Fruit fly (Drosophila melanogaster) whole organism, pupa: ENCODE results near the gene Ac76E.

Source experiments
- CG10348 ChIP-seq: fragments of 200-800 bp; sonication (Bioruptor generic); IDR thresholded peaks from 2 replicates; pipeline ENCODE4 v1.3.6; 2022; ENCODE audit warnings: missing biosample characterization, missing genetic modification characterization
- CG12605 ChIP-seq: fragments of 200-800 bp; sonication (Bioruptor generic); IDR thresholded peaks from 2 replicates; pipeline ENCODE4 v1.3.6; 2022; ENCODE audit warnings: missing biosample characterization, missing genetic modification characterization
- CG13204 ChIP-seq: fragments of 200-800 bp; sonication (Bioruptor generic); optimal IDR thresholded peaks from 2 replicates; lab custom pipeline; 2018; ENCODE audit warnings: missing biosample characterization, mild to moderate bottlenecking, missing genetic modification characterization, moderate library complexity
- CG14655 ChIP-seq: fragments of 200-800 bp; sonication (Bioruptor generic); optimal IDR thresholded peaks from 3 replicates; lab custom pipeline; 2017; ENCODE audit warnings: mild to moderate bottlenecking, missing biosample characterization, missing genetic modification reagents, missing genetic modification characterization
- CG15710 ChIP-seq: fragments of 200-800 bp; sonication (Bioruptor generic); optimal IDR thresholded peaks from 2 replicates; lab custom pipeline; 2018; ENCODE audit warnings: missing biosample characterization, mild to moderate bottlenecking, missing genetic modification characterization, moderate library complexity
- CG17806 ChIP-seq: fragments of 200-800 bp; sonication (Bioruptor generic); optimal IDR thresholded peaks from 2 replicates; lab custom pipeline; 2018; ENCODE audit warnings: missing biosample characterization, mild to moderate bottlenecking, missing genetic modification characterization, moderate library complexity
- CG32121 ChIP-seq: fragments of 200-800 bp; sonication (Bioruptor generic); IDR thresholded peaks from 2 replicates; pipeline ENCODE4 v1.3.6; 2022; ENCODE audit warnings: missing biosample characterization, missing genetic modification characterization
- CG34367 ChIP-seq: fragments of 200-800 bp; sonication (Bioruptor generic); optimal IDR thresholded peaks from 2 replicates; lab custom pipeline; 2018; ENCODE audit warnings: missing biosample characterization, mild to moderate bottlenecking, missing genetic modification characterization
- CG4496 ChIP-seq: fragments of 200-800 bp; sonication (Bioruptor generic); IDR thresholded peaks from 3 replicates; pipeline ENCODE4 v1.3.6; 2022; ENCODE audit warnings: missing biosample characterization, missing genetic modification characterization
- CG8159 ChIP-seq: fragments of 200-800 bp; sonication (Bioruptor generic); optimal IDR thresholded peaks from 3 replicates; lab custom pipeline; 2018; ENCODE audit warnings: missing biosample characterization, mild to moderate bottlenecking, missing genetic modification characterization, moderate library complexity
- CG8301 ChIP-seq: fragments of 200-800 bp; sonication (Bioruptor generic); optimal IDR thresholded peaks from 2 replicates; lab custom pipeline; 2018; ENCODE audit warnings: missing biosample characterization, mild to moderate bottlenecking, missing genetic modification characterization
- CG9948 ChIP-seq: fragments of 200-800 bp; sonication (Bioruptor generic); optimal IDR thresholded peaks from 2 replicates; lab custom pipeline; 2018; ENCODE audit warnings: missing biosample characterization, mild to moderate bottlenecking, missing genetic modification characterization, moderate library complexity
- D1 ChIP-seq: fragments of 200-800 bp; sonication (Bioruptor generic); optimal IDR thresholded peaks from 2 replicates; lab custom pipeline; 2018; ENCODE audit warnings: missing biosample characterization, mild to moderate bottlenecking, missing genetic modification characterization, moderate library complexity
- EcR ChIP-seq: fragments of 200-800 bp; sonication (Bioruptor generic); optimal IDR thresholded peaks from 3 replicates; lab custom pipeline; 2019; ENCODE audit warnings: missing biosample characterization, missing genetic modification characterization, mild to moderate bottlenecking, moderate library complexity, missing genetic modification reagents
- Ets98B ChIP-seq: fragments of 200-800 bp; sonication (Bioruptor generic); IDR thresholded peaks from 2 replicates; pipeline ENCODE4 v1.3.6; 2022; ENCODE audit warnings: missing biosample characterization, missing genetic modification characterization
- Pif1A ChIP-seq: fragments of 200-800 bp; sonication (Bioruptor generic); optimal IDR thresholded peaks from 3 replicates; lab custom pipeline; 2016; ENCODE audit warnings: missing biosample characterization, missing genetic modification characterization
- Pif1B ChIP-seq: fragments of 200-800 bp; sonication (Bioruptor generic); optimal IDR thresholded peaks from 3 replicates; lab custom pipeline; 2016; ENCODE audit warnings: missing biosample characterization, missing genetic modification characterization
- Snoo ChIP-seq: fragments of 200-800 bp; sonication (Bioruptor generic); optimal IDR thresholded peaks from 3 replicates; lab custom pipeline; 2017; ENCODE audit warnings: missing biosample characterization, mild to moderate bottlenecking, missing genetic modification characterization, inconsistent platforms
- fd96Ca ChIP-seq: fragments of 200-800 bp; sonication (Bioruptor generic); IDR thresholded peaks from 3 replicates; pipeline ENCODE4 v1.3.6; 2022; ENCODE audit warnings: missing biosample characterization, missing genetic modification characterization
- gl ChIP-seq: fragments of 200-800 bp; sonication (Bioruptor generic); optimal IDR thresholded peaks from 2 replicates; lab custom pipeline; 2018; ENCODE audit warnings: missing biosample characterization, mild to moderate bottlenecking, missing genetic modification characterization
- rn ChIP-seq: fragments of 200-800 bp; sonication (Bioruptor generic); IDR thresholded peaks from 2 replicates; pipeline ENCODE4 v1.3.6; 2022; ENCODE audit warnings: missing biosample characterization, missing genetic modification characterization

The Ac76E gene

dm6 chr3L:19903400-19903846 is 35.7 kb upstream of the Ac76E start:
- no peak for TF ChIP-seq CG12605 (GFP tag; lab: Robert Waterston, UW)
- peak; percentile 1 for TF ChIP-seq EcR (GFP tag; lab: Kevin White, UChicago)
- TF ChIP-seq, all 21 proteins: peak for 1

DNA sequence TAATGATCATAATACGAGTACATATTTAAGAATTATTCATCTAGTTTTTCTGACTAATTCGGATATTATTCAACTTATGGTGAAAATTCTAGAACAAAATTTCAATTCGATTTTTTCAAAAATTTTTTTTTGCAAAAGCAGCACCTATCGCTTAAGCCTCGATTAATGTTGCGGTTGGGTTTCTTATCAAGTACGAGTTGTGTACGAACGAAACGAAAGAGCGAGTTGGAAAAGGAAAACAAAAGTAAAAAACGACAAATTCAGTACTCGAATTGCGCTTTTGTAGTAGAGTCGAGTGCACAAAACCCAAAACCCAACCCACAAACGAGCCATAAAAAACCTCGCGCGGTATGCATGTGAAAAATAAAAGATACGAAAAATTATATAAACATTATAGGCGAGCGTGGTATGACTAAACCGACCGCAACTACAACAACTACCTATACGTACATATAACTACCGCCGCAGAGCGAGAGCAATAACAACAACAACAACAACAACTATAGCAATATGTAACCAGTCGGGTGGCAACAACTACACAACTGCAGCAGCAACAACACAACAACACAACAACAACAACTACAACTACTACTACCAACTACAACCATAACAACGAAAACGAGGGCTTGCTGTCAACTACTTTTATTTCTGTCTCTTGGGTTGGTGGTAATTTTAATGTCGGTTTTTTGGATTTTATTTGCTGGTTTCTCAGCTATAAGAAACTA is 34.5 kb upstream of the Ac76E start:
- no peak for TF ChIP-seq CG12605 (GFP tag; lab: Robert Waterston, UW)
- TF ChIP-seq EcR (GFP tag; lab: Kevin White, UChicago), result peak; percentile 36
- TF ChIP-seq CG9948 (tag; lab: Kevin White, UChicago), result no peak
- TF ChIP-seq CG14655 (GFP tag; lab: Kevin White, UChicago), result no peak
- TF ChIP-seq CG13204, result peak; percentile 25

DNA sequence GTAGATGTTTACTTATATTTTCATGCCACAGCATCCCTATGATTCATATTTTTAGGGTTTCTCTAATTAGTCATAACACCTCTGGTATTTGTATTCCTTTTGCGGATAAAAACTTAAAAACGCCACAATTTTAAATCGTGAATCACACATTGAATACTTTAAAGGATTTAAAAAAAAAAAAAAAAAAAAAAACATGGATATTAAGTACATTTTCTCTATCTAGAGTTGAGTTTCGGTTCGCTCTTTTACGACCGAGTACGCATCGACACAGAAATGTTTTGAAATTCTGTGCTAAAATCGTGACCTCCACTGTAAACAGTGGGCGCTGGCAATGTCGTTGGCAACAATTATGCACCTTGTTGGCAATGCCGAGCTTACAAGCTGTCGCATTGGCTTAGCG is 33.7 kb upstream of the Ac76E start:
- TF ChIP-seq Ets98B (GFP tag; lab: Robert Waterston, UW) (0 out of 2 replicates have a peak, but pooled peaks have one; percentile 29), EcR (GFP tag; lab: Kevin White, UChicago) (no peak), fd96Ca (GFP tag; lab: Robert Waterston, UW) (peak; percentile 41; the same call in 1 of the 3 replicates), gl (tag; lab: Kevin White, UChicago) (no peak), CG8301 (tag; lab: Kevin White, UChicago) (no peak), CG15710 (tag; lab: Kevin White, UChicago) (peak; percentile 8), D1 (tag; lab: Kevin White, UChicago) (no peak), CG13204 (no peak), Snoo (tag; lab: Kevin White, UChicago) (no peak), CG9948 (tag; lab: Kevin White, UChicago) (no peak), CG12605 (GFP tag; lab: Robert Waterston, UW) (peak; percentile 11; the same call in 1 of the 2 replicates), CG34367 (tag; lab: Kevin White, UChicago) (no peak), CG10348 (no peak), Pif1B (GFP tag; lab: Kevin White, UChicago) (peak; percentile 16), CG8159 (tag; lab: Kevin White, UChicago) (peak; percentile 32), Pif1A (peak; percentile 28), CG4496 (GFP tag; lab: Robert Waterston, UW) (peak; percentile 65; the same call in 2 of the 3 replicates), CG32121 (GFP tag; lab: Robert Waterston, UW) (no peak), rn (GFP tag; lab: Robert Waterston, UW) (no peak), CG17806 (tag; lab: Kevin White, UChicago) (no peak), CG14655 (GFP tag; lab: Kevin White, UChicago) (no peak)

DNA sequence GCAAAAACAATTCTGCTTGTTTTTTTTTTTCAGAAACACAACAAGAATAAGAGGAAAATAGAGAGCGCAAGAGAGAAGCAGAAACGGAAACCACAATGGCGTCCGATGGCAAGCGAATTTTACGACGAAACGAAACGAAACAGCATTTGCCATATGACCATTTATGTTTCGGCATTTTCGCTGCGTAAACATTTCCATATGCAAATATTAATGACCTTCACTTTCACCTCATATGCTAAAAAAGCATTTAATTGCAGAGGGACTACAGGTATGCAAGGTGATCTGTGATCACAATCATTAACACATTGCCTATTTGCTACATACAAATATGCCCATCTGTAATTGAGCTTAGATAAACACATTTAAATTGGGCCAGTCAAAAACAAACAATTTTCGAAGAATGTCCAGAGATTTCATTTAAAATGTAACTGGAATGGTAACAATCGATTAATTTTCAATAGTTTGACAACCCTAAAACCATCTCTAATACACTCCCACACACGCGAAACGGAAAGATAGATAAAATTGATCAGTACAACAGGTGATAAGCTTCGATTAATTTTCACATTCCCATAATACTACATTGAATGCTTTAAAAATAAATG is 32.8 kb upstream of the Ac76E start:
- TF ChIP-seq CG12605 (GFP tag; lab: Robert Waterston, UW) (0 out of 2 replicates have a peak, but pooled peaks have one; percentile 36), Ets98B (GFP tag; lab: Robert Waterston, UW) (no peak), D1 (tag; lab: Kevin White, UChicago) (no peak)

DNA sequence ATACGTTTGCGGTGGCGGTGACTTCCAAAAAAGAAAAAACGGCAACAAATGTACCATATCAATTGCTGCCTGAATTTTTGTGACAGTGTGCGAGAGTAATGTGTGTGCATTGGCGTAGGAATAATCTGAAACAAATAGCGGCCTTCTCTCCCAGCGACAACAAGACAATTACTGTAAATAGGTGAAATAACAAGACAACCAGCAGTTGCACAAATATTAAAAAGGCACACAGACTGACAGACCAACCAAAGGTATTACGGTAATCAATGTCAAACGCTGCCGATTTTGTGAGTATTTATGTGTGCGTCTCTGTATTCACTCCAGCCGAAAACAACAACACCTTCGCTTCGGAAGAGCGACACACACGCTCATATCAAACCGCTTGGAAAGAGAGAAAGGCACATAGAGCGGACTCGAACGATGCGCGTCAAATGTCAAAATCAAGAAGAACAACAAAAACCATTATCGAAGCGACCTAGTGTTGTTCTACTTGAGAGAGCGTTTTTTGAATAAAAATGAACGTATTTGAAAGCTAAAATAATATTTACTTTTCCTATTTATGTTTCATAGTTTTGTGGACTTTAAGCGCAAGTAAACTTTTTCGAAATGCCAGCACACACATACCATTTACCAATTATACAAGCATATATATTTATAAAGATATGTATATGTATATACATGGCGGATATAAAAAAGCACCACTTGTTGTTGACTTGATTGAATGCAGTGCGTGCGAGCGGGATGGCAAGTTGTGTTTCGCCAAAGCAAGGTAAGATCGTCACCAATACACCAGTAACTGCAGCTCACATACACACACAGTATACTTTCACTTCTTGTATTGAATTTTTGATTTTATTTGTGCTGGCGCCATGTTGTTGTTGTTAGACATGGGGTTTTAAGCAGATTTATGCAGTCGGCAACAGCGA is 32.0 kb upstream of the Ac76E start:
- TF ChIP-seq D1 (tag; lab: Kevin White, UChicago) (no peak), CG12605 (GFP tag; lab: Robert Waterston, UW) (no peak), Pif1A (no peak), Pif1B (GFP tag; lab: Kevin White, UChicago) (no peak), CG8301 (tag; lab: Kevin White, UChicago) (no peak), CG34367 (tag; lab: Kevin White, UChicago) (no peak), EcR (GFP tag; lab: Kevin White, UChicago) (no peak), CG14655 (GFP tag; lab: Kevin White, UChicago) (no peak), CG10348 (no peak), CG13204 (no peak), CG4496 (GFP tag; lab: Robert Waterston, UW) (no peak), rn (GFP tag; lab: Robert Waterston, UW) (no peak), Snoo (tag; lab: Kevin White, UChicago) (no peak), Ets98B (GFP tag; lab: Robert Waterston, UW) (no peak), CG15710 (tag; lab: Kevin White, UChicago) (no peak), fd96Ca (GFP tag; lab: Robert Waterston, UW) (no peak), gl (tag; lab: Kevin White, UChicago) (no peak), CG9948 (tag; lab: Kevin White, UChicago) (no peak), CG8159 (tag; lab: Kevin White, UChicago) (no peak)
